Worm (Caenorhabditis elegans): ENCODE data around the gene F55H2.7.

DNA sequence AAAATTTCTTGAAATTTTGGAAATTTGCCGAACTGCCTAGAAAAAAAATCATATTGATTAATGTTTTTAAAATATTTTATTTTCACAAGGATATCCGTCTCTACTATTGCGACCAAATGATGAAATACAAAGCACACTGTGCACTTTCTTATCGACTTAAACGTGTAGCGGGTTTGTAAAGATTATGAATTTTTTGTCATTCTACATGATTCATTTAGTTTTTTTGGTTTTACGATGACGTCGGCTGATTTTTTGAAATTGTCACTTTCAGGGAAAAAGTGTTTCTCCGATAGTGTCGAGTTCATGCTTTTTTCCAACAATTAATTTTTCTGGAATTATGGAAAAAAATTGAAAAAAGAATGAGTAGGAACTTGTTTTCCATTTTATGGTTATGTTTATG, 39.5 kb downstream of the F55H2.7 start:
- TF ChIP-seq him-1 (tag; optimal IDR thresholded peaks at IDR 0.05): no peak
- TF ChIP-seq dao-5 (tag; optimal IDR thresholded peaks at IDR 0.05): no peak
- TF ChIP-seq W03F9.2 (tag; optimal IDR thresholded peaks at IDR 0.05): no peak
